Worm (Caenorhabditis elegans): ENCODE results near the gene C18G1.8.

C18G1.8 gene

ce11 chrV:4790368-4790767, 24.0 kb upstream of the C18G1.8 start, which contains the start of gene R02F11.12:
R02F11.12 (plus strand) TSS chrV:4790668.
- no peak for TF ChIP-seq ceh-36 (tag; optimal IDR thresholded peaks at IDR 0.05)
- TF ChIP-seq sea-1 (GFP tag; conservative IDR thresholded peaks at IDR 0.05) = no peak
- TF ChIP-seq ama-1 (optimal IDR thresholded peaks at IDR 0.05) = no peak
- no peak for TF ChIP-seq ets-7 (tag; optimal IDR thresholded peaks at IDR 0.05)
- TF ChIP-seq aly-1 (tag; optimal IDR thresholded peaks at IDR 0.05) = no peak
- no peak for TF ChIP-seq hmg-4 (GFP tag; optimal IDR thresholded peaks at IDR 0.05)
- no peak for TF ChIP-seq tbx-11 (GFP tag; IDR thresholded peaks at IDR 0.05)
- no peak for TF ChIP-seq hmbx-1 (tag; optimal IDR thresholded peaks at IDR 0.05)
- no peak for TF ChIP-seq tbx-37 (GFP tag; conservative IDR thresholded peaks at IDR 0.05)
- TF ChIP-seq ceh-13 (GFP tag; optimal IDR thresholded peaks at IDR 0.05) = no peak
- TF ChIP-seq scrt-1 (GFP tag; IDR thresholded peaks at IDR 0.05) = no peak
- no peak for TF ChIP-seq B0310.2 (tag; optimal IDR thresholded peaks at IDR 0.05)

- TF ChIP-seq ets-7 (tag; optimal IDR thresholded peaks at IDR 0.05) (no peak), sea-1 (GFP tag; conservative IDR thresholded peaks at IDR 0.05) (no peak), aly-1 (tag; optimal IDR thresholded peaks at IDR 0.05) (no peak), flt-1 (GFP tag; IDR thresholded peaks at IDR 0.05) (no peak)
Measured at ce11 chrV:4788823-4789222, 22.4 kb upstream of the C18G1.8 start, which contains the start of gene R02F11.10. R02F11.10 (plus strand) TSS chrV:4789123.

ce11 chrV:4787836-4788235, 21.4 kb upstream of the C18G1.8 start:
- TF ChIP-seq sea-1 (GFP tag; conservative IDR thresholded peaks at IDR 0.05) (no peak), tbx-11 (GFP tag; IDR thresholded peaks at IDR 0.05) (no peak), ceh-13 (GFP tag; optimal IDR thresholded peaks at IDR 0.05) (no peak), flt-1 (GFP tag; IDR thresholded peaks at IDR 0.05) (no peak), hnd-1 (tag; optimal IDR thresholded peaks at IDR 0.05) (no peak), ets-7 (tag; optimal IDR thresholded peaks at IDR 0.05) (no peak), aly-1 (tag; optimal IDR thresholded peaks at IDR 0.05) (no peak), tbx-37 (GFP tag; conservative IDR thresholded peaks at IDR 0.05) (no peak), tra-4 (tag; optimal IDR thresholded peaks at IDR 0.05) (no peak), hmg-4 (GFP tag; optimal IDR thresholded peaks at IDR 0.05) (no peak), scrt-1 (GFP tag; IDR thresholded peaks at IDR 0.05) (no peak), F13C5.2 (tag; optimal IDR thresholded peaks at IDR 0.05) (no peak), B0310.2 (tag; optimal IDR thresholded peaks at IDR 0.05) (no peak)

ce11 chrV:4787166-4787565, 20.8 kb upstream of the C18G1.8 start, which contains the start of gene R02F11.9:
R02F11.9 (plus strand) TSS chrV:4787466.
- no peak for TF ChIP-seq hnd-1 (tag; optimal IDR thresholded peaks at IDR 0.05)
- no peak for TF ChIP-seq tbx-37 (GFP tag; conservative IDR thresholded peaks at IDR 0.05)
- no peak for TF ChIP-seq sea-1 (GFP tag; conservative IDR thresholded peaks at IDR 0.05)
- no peak for TF ChIP-seq tra-4 (tag; optimal IDR thresholded peaks at IDR 0.05)
- no peak for TF ChIP-seq pes-1 (GFP tag; IDR thresholded peaks at IDR 0.05)
- TF ChIP-seq hmbx-1 (tag; optimal IDR thresholded peaks at IDR 0.05) = no peak
- no peak for TF ChIP-seq tbx-11 (GFP tag; IDR thresholded peaks at IDR 0.05)
- TF ChIP-seq ama-1 (optimal IDR thresholded peaks at IDR 0.05) = no peak
- TF ChIP-seq aly-1 (tag; optimal IDR thresholded peaks at IDR 0.05) = no peak
- TF ChIP-seq ceh-13 (GFP tag; optimal IDR thresholded peaks at IDR 0.05) = no peak
- no peak for TF ChIP-seq B0310.2 (tag; optimal IDR thresholded peaks at IDR 0.05)
- TF ChIP-seq F13C5.2 (tag; optimal IDR thresholded peaks at IDR 0.05) = no peak
- no peak for TF ChIP-seq scrt-1 (GFP tag; IDR thresholded peaks at IDR 0.05)
- TF ChIP-seq ceh-36 (tag; optimal IDR thresholded peaks at IDR 0.05) = no peak
- no peak for TF ChIP-seq hmg-4 (GFP tag; optimal IDR thresholded peaks at IDR 0.05)
- no peak for TF ChIP-seq ets-7 (tag; optimal IDR thresholded peaks at IDR 0.05)

- no peak for TF ChIP-seq tra-4 (tag; optimal IDR thresholded peaks at IDR 0.05)
- TF ChIP-seq ama-1 (optimal IDR thresholded peaks at IDR 0.05) = no peak
- no peak for TF ChIP-seq ceh-13 (GFP tag; optimal IDR thresholded peaks at IDR 0.05)
- TF ChIP-seq F13C5.2 (tag; optimal IDR thresholded peaks at IDR 0.05) = no peak
- TF ChIP-seq flt-1 (GFP tag; IDR thresholded peaks at IDR 0.05) = no peak
- TF ChIP-seq hmg-4 (GFP tag; optimal IDR thresholded peaks at IDR 0.05) = no peak
- no peak for TF ChIP-seq pes-1 (GFP tag; IDR thresholded peaks at IDR 0.05)
- no peak for TF ChIP-seq tbx-37 (GFP tag; conservative IDR thresholded peaks at IDR 0.05)
- TF ChIP-seq B0310.2 (tag; optimal IDR thresholded peaks at IDR 0.05) = no peak
Measured at ce11 chrV:4785333-4785852, 19.0 kb upstream of the C18G1.8 start, which contains the start of the genes Y60C6A.2 and Y60C6A.3. Y60C6A.2 (minus strand) TSS chrV:4785433. Y60C6A.3 (plus strand) TSS chrV:4785802.

ce11 chrV:4783313-4783712, 16.9 kb upstream of the C18G1.8 start, which contains the start of gene Y60C6A.1:
Y60C6A.1 (plus strand) TSS chrV:4783613.
- TF ChIP-seq tra-4 (tag; optimal IDR thresholded peaks at IDR 0.05) = no peak
- TF ChIP-seq flt-1 (GFP tag; IDR thresholded peaks at IDR 0.05) = no peak
- TF ChIP-seq hmbx-1 (tag; optimal IDR thresholded peaks at IDR 0.05) = no peak
- TF ChIP-seq pes-1 (GFP tag; IDR thresholded peaks at IDR 0.05) = no peak
- TF ChIP-seq F13C5.2 (tag; optimal IDR thresholded peaks at IDR 0.05) = no peak
- TF ChIP-seq hmg-4 (GFP tag; optimal IDR thresholded peaks at IDR 0.05) = no peak
- no peak for TF ChIP-seq ceh-13 (GFP tag; optimal IDR thresholded peaks at IDR 0.05)
- TF ChIP-seq tbx-37 (GFP tag; conservative IDR thresholded peaks at IDR 0.05) = no peak
- no peak for TF ChIP-seq ceh-36 (tag; optimal IDR thresholded peaks at IDR 0.05)
- TF ChIP-seq aly-1 (tag; optimal IDR thresholded peaks at IDR 0.05) = no peak
- no peak for TF ChIP-seq ets-7 (tag; optimal IDR thresholded peaks at IDR 0.05)
- no peak for TF ChIP-seq tbx-11 (GFP tag; IDR thresholded peaks at IDR 0.05)

ce11 chrV:4777388-4777986, 11.1 kb upstream of the C18G1.8 start, which contains the start of gene C18G1.1:
C18G1.1 (plus strand) TSS chrV:4777960.
- no peak for TF ChIP-seq ama-1 (optimal IDR thresholded peaks at IDR 0.05)
- no peak for TF ChIP-seq sea-1 (GFP tag; conservative IDR thresholded peaks at IDR 0.05)
- TF ChIP-seq hmbx-1 (tag; optimal IDR thresholded peaks at IDR 0.05) = no peak
- TF ChIP-seq B0310.2 (tag; optimal IDR thresholded peaks at IDR 0.05) = no peak
- TF ChIP-seq tbx-11 (GFP tag; IDR thresholded peaks at IDR 0.05) = no peak
- no peak for TF ChIP-seq ceh-13 (GFP tag; optimal IDR thresholded peaks at IDR 0.05)
- no peak for TF ChIP-seq tbx-37 (GFP tag; conservative IDR thresholded peaks at IDR 0.05)
- TF ChIP-seq aly-1 (tag; optimal IDR thresholded peaks at IDR 0.05) = no peak
